Fruit fly (Drosophila melanogaster) whole organism, pupa: ENCODE data around the gene CG13733.
A peak's percentile ranks its signal among the peaks of the same experiment; 100 is the strongest.

Source experiments
- CG10348 ChIP-seq: fragments of 200-800 bp; sonication (Bioruptor generic); IDR thresholded peaks from 2 replicates; pipeline ENCODE4 v1.3.6; 2022; ENCODE audit warnings: missing biosample characterization, missing genetic modification characterization
- CG12605 ChIP-seq: fragments of 200-800 bp; sonication (Bioruptor generic); IDR thresholded peaks from 2 replicates; pipeline ENCODE4 v1.3.6; 2022; ENCODE audit warnings: missing biosample characterization, missing genetic modification characterization
- CG13204 ChIP-seq: fragments of 200-800 bp; sonication (Bioruptor generic); optimal IDR thresholded peaks from 2 replicates; lab custom pipeline; 2018; ENCODE audit warnings: missing biosample characterization, mild to moderate bottlenecking, missing genetic modification characterization, moderate library complexity
- CG14655 ChIP-seq: fragments of 200-800 bp; sonication (Bioruptor generic); optimal IDR thresholded peaks from 3 replicates; lab custom pipeline; 2017; ENCODE audit warnings: mild to moderate bottlenecking, missing biosample characterization, missing genetic modification reagents, missing genetic modification characterization
- CG15710 ChIP-seq: fragments of 200-800 bp; sonication (Bioruptor generic); optimal IDR thresholded peaks from 2 replicates; lab custom pipeline; 2018; ENCODE audit warnings: missing biosample characterization, mild to moderate bottlenecking, missing genetic modification characterization, moderate library complexity
- CG17806 ChIP-seq: fragments of 200-800 bp; sonication (Bioruptor generic); optimal IDR thresholded peaks from 2 replicates; lab custom pipeline; 2018; ENCODE audit warnings: missing biosample characterization, mild to moderate bottlenecking, missing genetic modification characterization, moderate library complexity
- CG32121 ChIP-seq: fragments of 200-800 bp; sonication (Bioruptor generic); IDR thresholded peaks from 2 replicates; pipeline ENCODE4 v1.3.6; 2022; ENCODE audit warnings: missing biosample characterization, missing genetic modification characterization
- CG34367 ChIP-seq: fragments of 200-800 bp; sonication (Bioruptor generic); optimal IDR thresholded peaks from 2 replicates; lab custom pipeline; 2018; ENCODE audit warnings: missing biosample characterization, mild to moderate bottlenecking, missing genetic modification characterization
- CG4496 ChIP-seq: fragments of 200-800 bp; sonication (Bioruptor generic); IDR thresholded peaks from 3 replicates; pipeline ENCODE4 v1.3.6; 2022; ENCODE audit warnings: missing biosample characterization, missing genetic modification characterization
- CG8159 ChIP-seq: fragments of 200-800 bp; sonication (Bioruptor generic); optimal IDR thresholded peaks from 3 replicates; lab custom pipeline; 2018; ENCODE audit warnings: missing biosample characterization, mild to moderate bottlenecking, missing genetic modification characterization, moderate library complexity
- CG8301 ChIP-seq: fragments of 200-800 bp; sonication (Bioruptor generic); optimal IDR thresholded peaks from 2 replicates; lab custom pipeline; 2018; ENCODE audit warnings: missing biosample characterization, mild to moderate bottlenecking, missing genetic modification characterization
- CG9948 ChIP-seq: fragments of 200-800 bp; sonication (Bioruptor generic); optimal IDR thresholded peaks from 2 replicates; lab custom pipeline; 2018; ENCODE audit warnings: missing biosample characterization, mild to moderate bottlenecking, missing genetic modification characterization, moderate library complexity
- D1 ChIP-seq: fragments of 200-800 bp; sonication (Bioruptor generic); optimal IDR thresholded peaks from 2 replicates; lab custom pipeline; 2018; ENCODE audit warnings: missing biosample characterization, mild to moderate bottlenecking, missing genetic modification characterization, moderate library complexity
- EcR ChIP-seq: fragments of 200-800 bp; sonication (Bioruptor generic); optimal IDR thresholded peaks from 3 replicates; lab custom pipeline; 2019; ENCODE audit warnings: missing biosample characterization, missing genetic modification characterization, mild to moderate bottlenecking, moderate library complexity, missing genetic modification reagents
- Ets98B ChIP-seq: fragments of 200-800 bp; sonication (Bioruptor generic); IDR thresholded peaks from 2 replicates; pipeline ENCODE4 v1.3.6; 2022; ENCODE audit warnings: missing biosample characterization, missing genetic modification characterization
- Pif1A ChIP-seq: fragments of 200-800 bp; sonication (Bioruptor generic); optimal IDR thresholded peaks from 3 replicates; lab custom pipeline; 2016; ENCODE audit warnings: missing biosample characterization, missing genetic modification characterization
- Pif1B ChIP-seq: fragments of 200-800 bp; sonication (Bioruptor generic); optimal IDR thresholded peaks from 3 replicates; lab custom pipeline; 2016; ENCODE audit warnings: missing biosample characterization, missing genetic modification characterization
- Snoo ChIP-seq: fragments of 200-800 bp; sonication (Bioruptor generic); optimal IDR thresholded peaks from 3 replicates; lab custom pipeline; 2017; ENCODE audit warnings: missing biosample characterization, mild to moderate bottlenecking, missing genetic modification characterization, inconsistent platforms
- fd96Ca ChIP-seq: fragments of 200-800 bp; sonication (Bioruptor generic); IDR thresholded peaks from 3 replicates; pipeline ENCODE4 v1.3.6; 2022; ENCODE audit warnings: missing biosample characterization, missing genetic modification characterization
- gl ChIP-seq: fragments of 200-800 bp; sonication (Bioruptor generic); optimal IDR thresholded peaks from 2 replicates; lab custom pipeline; 2018; ENCODE audit warnings: missing biosample characterization, mild to moderate bottlenecking, missing genetic modification characterization
- rn ChIP-seq: fragments of 200-800 bp; sonication (Bioruptor generic); IDR thresholded peaks from 2 replicates; pipeline ENCODE4 v1.3.6; 2022; ENCODE audit warnings: missing biosample characterization, missing genetic modification characterization

CG13733 gene

DNA sequence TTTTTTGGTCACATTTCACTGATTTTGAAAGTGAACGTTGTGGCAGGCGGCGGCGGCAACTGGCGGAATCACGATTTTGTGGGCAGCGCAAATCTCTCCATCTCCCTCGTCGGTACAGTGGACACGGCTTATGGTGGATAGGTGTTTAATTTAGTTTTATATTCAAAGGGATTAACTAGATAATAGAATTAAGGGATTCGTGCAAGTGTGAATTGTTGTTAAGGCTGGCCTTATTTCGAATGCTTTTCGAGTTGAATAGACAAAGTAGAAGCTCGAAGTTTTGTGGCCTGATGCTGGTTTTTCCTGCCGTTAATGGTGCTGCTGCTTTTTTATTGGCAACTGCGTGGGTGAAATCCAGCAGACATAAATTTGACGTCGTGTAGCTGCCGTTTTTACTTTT is 19.2 kb upstream of the CG13733 start:
- TF ChIP-seq CG12605 (GFP tag; lab: Robert Waterston, UW) (no peak), CG17806 (tag; lab: Kevin White, UChicago) (no peak), gl (tag; lab: Kevin White, UChicago) (no peak), Pif1B (no peak), CG4496 (GFP tag; lab: Robert Waterston, UW) (peak; percentile 50; the same call in 2 of the 3 replicates), rn (GFP tag; lab: Robert Waterston, UW) (0 out of 2 replicates have a peak, but pooled peaks have one; percentile 5), CG14655 (GFP tag; lab: Kevin White, UChicago) (peak; percentile 12), CG32121 (GFP tag; lab: Robert Waterston, UW) (peak; percentile 64; the same call in 1 of the 2 replicates), Ets98B (peak; percentile 45), CG8301 (tag; lab: Kevin White, UChicago) (no peak), fd96Ca (GFP tag; lab: Robert Waterston, UW) (peak; percentile 74), CG9948 (no peak), CG10348 (GFP tag; lab: Robert Waterston, UW) (no peak), Pif1A (peak; percentile 24)

DNA sequence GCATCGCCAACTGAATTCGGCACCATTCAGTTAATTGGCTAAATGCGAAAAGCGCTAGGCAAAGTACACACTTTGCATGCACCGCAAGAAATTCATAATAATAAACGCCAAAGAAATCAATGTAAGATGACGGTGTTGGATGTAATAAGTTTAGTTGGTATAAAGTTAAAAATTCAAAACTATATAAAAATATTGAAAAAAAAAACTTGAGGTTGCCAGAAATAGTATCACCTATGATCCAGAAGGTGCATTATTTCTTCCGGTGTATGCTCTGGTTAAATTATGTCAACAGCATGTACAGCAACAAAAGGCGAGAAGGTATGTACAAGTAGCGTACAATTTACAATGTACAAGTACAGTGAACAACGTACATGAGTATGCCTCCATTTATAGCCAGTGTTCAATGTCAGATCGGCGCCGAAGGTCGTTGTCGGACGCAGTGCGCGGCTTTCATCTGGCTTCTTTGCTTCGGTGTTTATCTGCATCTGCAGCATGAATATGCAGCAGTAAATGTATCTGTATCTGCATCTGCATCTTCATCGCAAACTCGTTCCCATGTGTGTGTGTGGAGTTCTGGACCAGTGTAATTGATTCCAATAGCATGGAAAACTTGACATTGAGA is 18.3 kb upstream of the CG13733 start:
- TF ChIP-seq fd96Ca (GFP tag; lab: Robert Waterston, UW) (no peak; the same call in 1 of the 3 replicates), CG10348 (GFP tag; lab: Robert Waterston, UW) (no peak), CG8301 (tag; lab: Kevin White, UChicago) (peak; percentile 65), CG15710 (tag; lab: Kevin White, UChicago) (peak; percentile 85), CG34367 (tag; lab: Kevin White, UChicago) (peak; percentile 81), CG4496 (GFP tag; lab: Robert Waterston, UW) (peak; percentile 87), CG14655 (GFP tag; lab: Kevin White, UChicago) (peak; percentile 83), CG8159 (tag; lab: Kevin White, UChicago) (peak; percentile 90), CG17806 (tag; lab: Kevin White, UChicago) (peak; percentile 89), Snoo (tag; lab: Kevin White, UChicago) (peak; percentile 45), CG12605 (GFP tag; lab: Robert Waterston, UW) (0 out of 2 replicates have a peak, but pooled peaks have one; percentile 51), CG13204 (GFP tag; lab: Kevin White, UChicago) (peak; percentile 40), Ets98B (peak; percentile 56), EcR (GFP tag; lab: Kevin White, UChicago) (peak; percentile 84), Pif1B (peak; percentile 81), D1 (peak; percentile 73), gl (tag; lab: Kevin White, UChicago) (peak; percentile 48), rn (GFP tag; lab: Robert Waterston, UW) (peak; percentile 58), Pif1A (peak; percentile 86), CG32121 (GFP tag; lab: Robert Waterston, UW) (peak; percentile 73), CG9948 (peak; percentile 88)
- TF ChIP-seq, all 21 proteins: peak for 19

DNA sequence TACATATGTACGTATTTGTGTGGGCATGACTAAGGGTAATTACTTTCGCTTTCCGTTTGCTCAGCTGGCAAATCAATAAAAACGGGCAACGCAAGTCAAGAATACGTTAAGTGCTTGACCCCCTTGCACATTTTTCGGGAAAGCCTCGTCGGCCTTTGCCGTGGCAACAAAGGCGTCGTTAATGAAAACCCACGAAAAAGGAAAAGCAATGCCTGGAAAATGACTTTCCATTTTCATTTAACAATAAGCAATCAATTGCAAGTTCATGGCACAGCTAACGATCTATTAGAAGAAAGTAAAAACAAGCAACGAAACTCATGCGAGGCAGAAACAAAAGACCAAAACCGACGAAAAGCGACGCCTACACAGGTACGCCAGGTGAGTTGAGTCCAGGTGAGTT is 17.3 kb upstream of the CG13733 start:
- TF ChIP-seq EcR (GFP tag; lab: Kevin White, UChicago) (no peak), Pif1B (no peak), Pif1A (no peak), CG12605 (GFP tag; lab: Robert Waterston, UW) (no peak), fd96Ca (GFP tag; lab: Robert Waterston, UW) (no peak), rn (GFP tag; lab: Robert Waterston, UW) (no peak), gl (tag; lab: Kevin White, UChicago) (no peak), D1 (no peak), CG10348 (GFP tag; lab: Robert Waterston, UW) (no peak), CG32121 (GFP tag; lab: Robert Waterston, UW) (no peak), CG15710 (tag; lab: Kevin White, UChicago) (no peak), CG17806 (tag; lab: Kevin White, UChicago) (no peak)

DNA sequence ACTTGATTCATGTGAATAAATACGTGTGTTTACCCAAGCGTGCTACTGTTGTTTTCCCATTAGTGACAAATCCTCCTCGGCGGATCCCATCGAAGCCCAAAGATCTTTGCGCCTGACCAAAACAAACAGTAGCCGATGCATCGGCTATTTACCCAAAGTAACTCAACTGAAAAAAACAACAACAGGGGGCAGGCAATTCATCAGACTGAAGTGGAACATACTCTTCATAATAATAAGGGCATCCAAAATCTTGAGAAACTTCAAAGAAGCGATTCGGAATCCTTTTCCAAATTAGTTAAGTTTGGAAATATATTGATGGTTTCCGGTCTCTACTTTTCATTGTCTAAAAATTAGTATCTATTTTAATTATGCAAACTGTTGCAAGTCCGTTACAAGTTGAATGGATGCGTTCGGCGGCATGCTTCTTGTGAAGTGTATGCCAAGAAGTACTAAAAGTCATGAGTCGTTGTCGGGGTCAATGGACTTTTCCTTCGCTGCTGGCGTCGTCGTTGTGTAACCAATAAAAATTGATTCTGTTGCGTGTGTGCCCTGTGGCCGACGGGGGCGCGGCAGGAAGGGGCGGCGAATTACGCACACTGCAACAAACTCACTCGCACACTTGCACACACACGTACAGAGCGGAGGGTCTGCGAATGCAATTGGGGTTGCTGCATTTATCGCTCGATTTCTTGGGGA is 16.7 kb upstream of the CG13733 start:
- TF ChIP-seq CG9948 (peak; percentile 60), CG32121 (GFP tag; lab: Robert Waterston, UW) (0 out of 2 replicates have a peak, but pooled peaks have one; percentile 27), CG4496 (GFP tag; lab: Robert Waterston, UW) (peak; percentile 61; the same call in 2 of the 3 replicates), gl (tag; lab: Kevin White, UChicago) (peak; percentile 13), CG34367 (tag; lab: Kevin White, UChicago) (peak; percentile 51), EcR (GFP tag; lab: Kevin White, UChicago) (peak; percentile 98), CG8159 (tag; lab: Kevin White, UChicago) (peak; percentile 78), Snoo (tag; lab: Kevin White, UChicago) (peak; percentile 68), CG12605 (GFP tag; lab: Robert Waterston, UW) (no peak), CG13204 (GFP tag; lab: Kevin White, UChicago) (peak; percentile 58), Ets98B (peak; percentile 21; the same call in 1 of the 2 replicates), rn (GFP tag; lab: Robert Waterston, UW) (no peak), Pif1B (peak; percentile 40), D1 (no peak), CG8301 (tag; lab: Kevin White, UChicago) (peak; percentile 45), fd96Ca (GFP tag; lab: Robert Waterston, UW) (0 out of 3 replicates have a peak, but pooled peaks have one; percentile 5), Pif1A (peak; percentile 67), CG17806 (tag; lab: Kevin White, UChicago) (peak; percentile 64), CG10348 (GFP tag; lab: Robert Waterston, UW) (no peak), CG14655 (GFP tag; lab: Kevin White, UChicago) (peak; percentile 58), CG15710 (tag; lab: Kevin White, UChicago) (peak; percentile 73)
